Worm (Caenorhabditis elegans): ENCODE results near the gene gba-2.
"Not testable (repeated sequence)": the region's sequence is repeated elsewhere in the genome, so short reads cannot be mapped to it uniquely, and the experiment has no call there.

gba-2 gene

ce11 chrII:2168374-2168773, 17.9 kb downstream of the gba-2 start, which contains the start of gene fbxb-38 (continued):
- TF ChIP-seq hpl-2 (GFP tag; optimal IDR thresholded peaks at IDR 0.05) = no peak

- TF ChIP-seq jun-1 (tag; optimal IDR thresholded peaks at IDR 0.05) = no peak
- TF ChIP-seq aha-1 (tag; optimal IDR thresholded peaks at IDR 0.05) = no peak
- no peak for TF ChIP-seq swsn-7 (tag; optimal IDR thresholded peaks at IDR 0.05)
- no peak for TF ChIP-seq nhr-11 (tag; optimal IDR thresholded peaks at IDR 0.05)
- TF ChIP-seq pag-3 (tag; optimal IDR thresholded peaks at IDR 0.05; ENCODE audit: borderline replicate concordance, insufficient read depth) = no peak
- TF ChIP-seq fkh-4 (tag; optimal IDR thresholded peaks at IDR 0.05; ENCODE audit: borderline replicate concordance) = no peak
- TF ChIP-seq egl-13 (tag; optimal IDR thresholded peaks at IDR 0.05) = no peak
- no peak for TF ChIP-seq lin-35 (GFP tag; optimal IDR thresholded peaks at IDR 0.05)
- no peak for TF ChIP-seq C04F5.9 (tag; optimal IDR thresholded peaks at IDR 0.05)
- TF ChIP-seq nhr-84 (tag; optimal IDR thresholded peaks at IDR 0.05) = no peak
- no peak for TF ChIP-seq vab-15 (tag; optimal IDR thresholded peaks at IDR 0.05)
- no peak for TF ChIP-seq dsc-1 (tag; optimal IDR thresholded peaks at IDR 0.05)
- no peak for TF ChIP-seq egl-27 (tag; optimal IDR thresholded peaks at IDR 0.05)
- TF ChIP-seq lsy-2 (tag; optimal IDR thresholded peaks at IDR 0.05) = no peak
- TF ChIP-seq ztf-11 (tag; optimal IDR thresholded peaks at IDR 0.05) = no peak
- no peak for TF ChIP-seq lin-13 (GFP tag; optimal IDR thresholded peaks at IDR 0.05)
- TF ChIP-seq sptf-1 (tag; optimal IDR thresholded peaks at IDR 0.05) = no peak
Measured at ce11 chrII:2166376-2166775, 19.9 kb downstream of the gba-2 start, which contains the start of gene C33C12.4. C33C12.4 (minus strand) TSS chrII:2166476.

ce11 chrII:2163370-2163882, 22.8 kb downstream of the gba-2 start, which contains the start of gene C33C12.11:
C33C12.11 (minus strand) TSS chrII:2163832.
- TF ChIP-seq elt-3 (tag; optimal IDR thresholded peaks at IDR 0.05); pag-3 (tag; optimal IDR thresholded peaks at IDR 0.05; ENCODE audit: borderline replicate concordance, insufficient read depth); unc-30 (tag; optimal IDR thresholded peaks at IDR 0.05): not testable (repeated sequence)

- not testable (repeated sequence) for TF ChIP-seq swsn-7 (tag; optimal IDR thresholded peaks at IDR 0.05); nhr-76 (tag; optimal IDR thresholded peaks at IDR 0.05); nhr-85 (tag)
Measured at ce11 chrII:2153708-2154107, 32.5 kb downstream of the gba-2 start, which contains the start of gene math-18. math-18 (plus strand) TSS chrII:2154008.

- TF ChIP-seq efl-1 (optimal IDR thresholded peaks at IDR 0.05) = no peak
- TF ChIP-seq efl-1 (GFP tag; optimal IDR thresholded peaks at IDR 0.05 in 1 of 2) = peak in 1 of 2 experiments; percentile 70
- no peak for TF ChIP-seq ztf-4 (tag; optimal IDR thresholded peaks at IDR 0.05)
- no peak for TF ChIP-seq aly-2 (tag; optimal IDR thresholded peaks at IDR 0.05)
- TF ChIP-seq unc-30 (tag; optimal IDR thresholded peaks at IDR 0.05) = no peak
- TF ChIP-seq lin-39 (tag; optimal IDR thresholded peaks at IDR 0.05) = no peak
- peak; percentile 38 for TF ChIP-seq elt-2 (tag; optimal IDR thresholded peaks at IDR 0.05)
- no peak for TF ChIP-seq mdl-1 (tag; optimal IDR thresholded peaks at IDR 0.05)
Measured at ce11 chrII:2152455-2152854, 33.8 kb downstream of the gba-2 start.

ce11 chrII:2150485-2150985, 35.7 kb downstream of the gba-2 start, which contains the start of the genes C40A11.7 and C40A11.8:
C40A11.7 (minus strand) TSS chrII:2150585.
C40A11.8 (minus strand) TSS chrII:2150935.
- no peak for TF ChIP-seq elt-2 (tag; optimal IDR thresholded peaks at IDR 0.05)
- TF ChIP-seq unc-30 (tag; optimal IDR thresholded peaks at IDR 0.05) = no peak
- TF ChIP-seq Y116A8C.19 (tag; optimal IDR thresholded peaks at IDR 0.05; ENCODE audit: borderline replicate concordance) = no peak
- no peak for TF ChIP-seq ceh-8 (GFP tag; optimal IDR thresholded peaks at IDR 0.05)
- no peak for TF ChIP-seq alr-1 (tag; optimal IDR thresholded peaks at IDR 0.05; ENCODE audit: borderline replicate concordance)
- TF ChIP-seq unc-98 (GFP tag; IDR thresholded peaks at IDR 0.05) = no peak
- TF ChIP-seq ama-1 (optimal IDR thresholded peaks at IDR 0.05) = no peak
- no peak for TF ChIP-seq mdl-1 (tag; optimal IDR thresholded peaks at IDR 0.05)

Data from whole organism, L1 larva.